5 fruit fly cellular contexts compared by ENCODE assay signal in genomic region chr3R:18396801-18397604, dm6.
TF ChIP-seq lines count a peak whose summit lies in the region.

Gene Vti1b (plus strand): TSS chr3R:18396995.

TF ChIP-seq in whole organism, adult, 20 proteins besides CTCF, POLR2A, EP300 and RAD21 (continued from another document):
- TF ChIP-seq CG7101 (tag; optimal IDR thresholded peaks at IDR 0.05; lab: Kevin White, UChicago) (peak; percentile 94), pad (GFP tag; optimal IDR thresholded peaks at IDR 0.05; lab: Kevin White, UChicago) (peak; percentile 86), CG12768 (GFP tag; optimal IDR thresholded peaks at IDR 0.05; lab: Kevin White, UChicago) (peak; percentile 95)

TF ChIP-seq in whole organism, embryonic, 481 proteins besides CTCF, POLR2A, EP300 and RAD21 (continued from another document and continues in another):
- TF ChIP-seq CG6272 (GFP tag; IDR thresholded peaks at IDR 0.05; lab: Robert Waterston, UW), result peak; percentile 88
- TF ChIP-seq Asciz (GFP tag; optimal IDR thresholded peaks at IDR 0.05; lab: Kevin White, UChicago), result peak; percentile 90
- peak; percentile 89 for TF ChIP-seq NC2α (GFP tag; optimal IDR thresholded peaks at IDR 0.05; lab: Kevin White, UChicago)
- TF ChIP-seq Fer3 (tag; optimal IDR thresholded peaks at IDR 0.05; lab: Kevin White, UChicago), result peak; percentile 93
- peak; percentile 91 for TF ChIP-seq CG18476 (GFP tag; optimal IDR thresholded peaks at IDR 0.05; lab: Kevin White, UChicago)
- TF ChIP-seq C15 (GFP tag; IDR thresholded peaks at IDR 0.05; lab: Robert Waterston, UW), result peak; percentile 77; the same call in 2 of the 3 replicates
- TF ChIP-seq wdn (GFP tag; IDR thresholded peaks at IDR 0.05; lab: Robert Waterston, UW), result peak; percentile 86
- peak; percentile 86 for TF ChIP-seq CG17612 (GFP tag; IDR thresholded peaks at IDR 0.05; lab: Robert Waterston, UW)
- peak; percentile 93 for TF ChIP-seq slp2 (GFP tag; optimal IDR thresholded peaks at IDR 0.05; lab: Kevin White, UChicago)
- peak; percentile 75 for TF ChIP-seq corto (GFP tag; optimal IDR thresholded peaks at IDR 0.05; lab: Kevin White, UChicago)
- TF ChIP-seq Elba2 (GFP tag; optimal IDR thresholded peaks at IDR 0.05; lab: Kevin White, UChicago), result peak; percentile 63
- TF ChIP-seq CG32532 (GFP tag; IDR thresholded peaks at IDR 0.05; lab: Robert Waterston, UW), result peak; percentile 87
- TF ChIP-seq CG11398 (GFP tag; optimal IDR thresholded peaks at IDR 0.05; lab: Kevin White, UChicago), result peak; percentile 86
- TF ChIP-seq chm (GFP tag; IDR thresholded peaks at IDR 0.05; lab: Robert Waterston, UW), result peak; percentile 90
- TF ChIP-seq CG33557 (GFP tag; optimal IDR thresholded peaks at IDR 0.05; lab: Kevin White, UChicago), result peak; percentile 75
- TF ChIP-seq Gsc (GFP tag; IDR thresholded peaks at IDR 0.05; lab: Robert Waterston, UW), result peak; percentile 82
- TF ChIP-seq jumu (GFP tag; optimal IDR thresholded peaks at IDR 0.05; lab: Kevin White, UChicago), result peak; percentile 90
- peak; percentile 93 for TF ChIP-seq CG1529 (GFP tag; optimal IDR thresholded peaks at IDR 0.05; lab: Kevin White, UChicago)
- peak; percentile 90 for TF ChIP-seq CG3407 (GFP tag; optimal IDR thresholded peaks at IDR 0.05; lab: Kevin White, UChicago)
- TF ChIP-seq CG2875 (GFP tag; optimal IDR thresholded peaks at IDR 0.05; lab: Kevin White, UChicago), result peak; percentile 88
- TF ChIP-seq CG6813 (GFP tag; optimal IDR thresholded peaks at IDR 0.05; lab: Kevin White, UChicago), result peak; percentile 89
- peak; percentile 87 for TF ChIP-seq CG14667 (GFP tag; IDR thresholded peaks at IDR 0.05; lab: Robert Waterston, UW)
- peak; percentile 82 for TF ChIP-seq gt (GFP tag; IDR thresholded peaks at IDR 0.05; lab: Robert Waterston, UW)
- peak; percentile 98 for TF ChIP-seq Med (GFP tag; lab: Kevin White, UChicago)
- TF ChIP-seq CG34376 (GFP tag; optimal IDR thresholded peaks at IDR 0.05; lab: Kevin White, UChicago), result peak; percentile 56
- peak; percentile 89 for TF ChIP-seq onecut (GFP tag; IDR thresholded peaks at IDR 0.05; lab: Robert Waterston, UW)
- peak; percentile 95 for TF ChIP-seq Mad (GFP tag; optimal IDR thresholded peaks at IDR 0.05; lab: Kevin White, UChicago)
- TF ChIP-seq ftz-f1 (GFP tag; optimal IDR thresholded peaks at IDR 0.05; lab: Kevin White, UChicago), result peak; percentile 93
- TF ChIP-seq eve (GFP tag; optimal IDR thresholded peaks at IDR 0.05; lab: Kevin White, UChicago), result no peak
- peak; percentile 86 for TF ChIP-seq CG17802 (tag; optimal IDR thresholded peaks at IDR 0.05; lab: Kevin White, UChicago)
- TF ChIP-seq CG8924 (tag; optimal IDR thresholded peaks at IDR 0.05; lab: Kevin White, UChicago), result peak; percentile 96
- TF ChIP-seq Atf6 (GFP tag; IDR thresholded peaks at IDR 0.05; lab: Robert Waterston, UW), result peak; percentile 88

TF ChIP-seq in whole organism, prepupa, 60 proteins besides CTCF, POLR2A, EP300 and RAD21 (continued from another document and continues in another):
- TF ChIP-seq CG6854 (GFP tag; optimal IDR thresholded peaks at IDR 0.05; lab: Kevin White, UChicago) (peak; percentile 93), Ets96B (tag; optimal IDR thresholded peaks at IDR 0.05; lab: Kevin White, UChicago) (peak; percentile 98), net (GFP tag; optimal IDR thresholded peaks at IDR 0.05; lab: Kevin White, UChicago) (peak; percentile 98), acj6 (GFP tag; optimal IDR thresholded peaks at IDR 0.05; lab: Kevin White, UChicago) (peak; percentile 99), CG8119 (GFP tag; IDR thresholded peaks at IDR 0.05; lab: Robert Waterston, UW) (peak; percentile 99), CG6163 (GFP tag; IDR thresholded peaks at IDR 0.05; lab: Robert Waterston, UW) (peak; percentile 98), fkh (GFP tag; optimal IDR thresholded peaks at IDR 0.05; lab: Kevin White, UChicago) (peak; percentile 71), CG11902 (GFP tag; optimal IDR thresholded peaks at IDR 0.05; lab: Kevin White, UChicago) (peak; percentile 97), lz (GFP tag; optimal IDR thresholded peaks at IDR 0.05; lab: Kevin White, UChicago) (peak; percentile 97), fd85E (GFP tag; optimal IDR thresholded peaks at IDR 0.05; lab: Kevin White, UChicago) (peak; percentile 93), CG10669 (GFP tag; optimal IDR thresholded peaks at IDR 0.05; lab: Kevin White, UChicago) (peak; percentile 98), esn (GFP tag; optimal IDR thresholded peaks at IDR 0.05; lab: Kevin White, UChicago) (peak; percentile 98), Eip78C (GFP tag; lab: Kevin White, UChicago) (peak; percentile 100), topi (GFP tag; optimal IDR thresholded peaks at IDR 0.05; lab: Kevin White, UChicago) (peak; percentile 98), dsx (GFP tag; optimal IDR thresholded peaks at IDR 0.05; lab: Kevin White, UChicago; ENCODE audit: poor library complexity, severe bottlenecking) (peak; percentile 96), CG1621 (tag; optimal IDR thresholded peaks at IDR 0.05; lab: Kevin White, UChicago) (peak; percentile 94), fd59A (GFP tag; optimal IDR thresholded peaks at IDR 0.05; lab: Kevin White, UChicago) (peak; percentile 96), CG16779 (tag; optimal IDR thresholded peaks at IDR 0.05; lab: Kevin White, UChicago) (peak; percentile 93), CG8319 (GFP tag; optimal IDR thresholded peaks at IDR 0.05; lab: Kevin White, UChicago) (peak; percentile 97), CG32006 (GFP tag; optimal IDR thresholded peaks at IDR 0.05; lab: Kevin White, UChicago) (peak; percentile 99), svp (GFP tag; lab: Kevin White, UChicago) (peak; percentile 100), CG10631 (GFP tag; optimal IDR thresholded peaks at IDR 0.05; lab: Kevin White, UChicago) (peak; percentile 97), CG6276 (GFP tag; optimal IDR thresholded peaks at IDR 0.05; lab: Kevin White, UChicago) (peak; percentile 98), CG31627 (GFP tag; optimal IDR thresholded peaks at IDR 0.05; lab: Kevin White, UChicago) (peak; percentile 99), spab (GFP tag; optimal IDR thresholded peaks at IDR 0.05; lab: Kevin White, UChicago) (peak; percentile 96), Hr38 (GFP tag; optimal IDR thresholded peaks at IDR 0.05; lab: Kevin White, UChicago) (peak; percentile 95), Hr4 (GFP tag; optimal IDR thresholded peaks at IDR 0.05; lab: Kevin White, UChicago) (peak; percentile 99), ss (GFP tag; optimal IDR thresholded peaks at IDR 0.05; lab: Kevin White, UChicago) (peak; percentile 92 to 95), achi (GFP tag; optimal IDR thresholded peaks at IDR 0.05; lab: Kevin White, UChicago) (peak; percentile 98), CG3032 (tag; optimal IDR thresholded peaks at IDR 0.05; lab: Kevin White, UChicago) (peak; percentile 94), Ets21C (GFP tag; optimal IDR thresholded peaks at IDR 0.05; lab: Kevin White, UChicago) (peak; percentile 96), Eip93F (GFP tag; optimal IDR thresholded peaks at IDR 0.05; lab: Kevin White, UChicago) (peak; percentile 84), OdsH (GFP tag; optimal IDR thresholded peaks at IDR 0.05; lab: Kevin White, UChicago) (peak; percentile 99)

TF ChIP-seq in whole organism, pupa, 21 proteins besides CTCF, POLR2A, EP300 and RAD21 (continued from another document):
- peak; percentile 98 for TF ChIP-seq gl (tag; optimal IDR thresholded peaks at IDR 0.05; lab: Kevin White, UChicago)

TF ChIP-seq in whole organism, wandering third instar larva, 38 proteins besides CTCF, POLR2A, EP300 and RAD21 (continued from another document):
- TF ChIP-seq Myc (optimal IDR thresholded peaks at IDR 0.05; lab: Kevin White, UChicago) (no peak), br (GFP tag; optimal IDR thresholded peaks at IDR 0.05; lab: Kevin White, UChicago) (peak; percentile 97), psq (GFP tag; optimal IDR thresholded peaks at IDR 0.05; lab: Kevin White, UChicago) (peak; percentile 96), woc (GFP tag; optimal IDR thresholded peaks at IDR 0.05; lab: Kevin White, UChicago) (peak; percentile 97), CG32264 (GFP tag; optimal IDR thresholded peaks at IDR 0.05; lab: Kevin White, UChicago) (peak; percentile 74), h (GFP tag; optimal IDR thresholded peaks at IDR 0.05; lab: Kevin White, UChicago) (peak; percentile 98), HLH106 (tag; optimal IDR thresholded peaks at IDR 0.05; lab: Kevin White, UChicago) (peak; percentile 94), rgr (GFP tag; optimal IDR thresholded peaks at IDR 0.05; lab: Kevin White, UChicago) (peak; percentile 98), tai (GFP tag; optimal IDR thresholded peaks at IDR 0.05; lab: Kevin White, UChicago) (no peak), dsf (GFP tag; optimal IDR thresholded peaks at IDR 0.05; lab: Kevin White, UChicago; ENCODE audit: borderline replicate concordance) (peak; percentile 64), brk (GFP tag; optimal IDR thresholded peaks at IDR 0.05; lab: Kevin White, UChicago) (peak; percentile 92), GATAd (GFP tag; optimal IDR thresholded peaks at IDR 0.05; lab: Kevin White, UChicago) (peak; percentile 59), OdsH (GFP tag; optimal IDR thresholded peaks at IDR 0.05; lab: Kevin White, UChicago) (peak; percentile 98), Vsx2 (GFP tag; optimal IDR thresholded peaks at IDR 0.05; lab: Kevin White, UChicago; ENCODE audit: partially characterized antibody) (peak; percentile 96), Abd-B (GFP tag; optimal IDR thresholded peaks at IDR 0.05; lab: Kevin White, UChicago) (no peak), N (GFP tag; optimal IDR thresholded peaks at IDR 0.05; lab: Kevin White, UChicago) (no peak), usp (GFP tag; optimal IDR thresholded peaks at IDR 0.05; lab: Kevin White, UChicago) (no peak), Dfd (GFP tag; optimal IDR thresholded peaks at IDR 0.05; lab: Kevin White, UChicago) (no peak), jim (GFP tag; optimal IDR thresholded peaks at IDR 0.05; lab: Kevin White, UChicago) (peak; percentile 39)
